Fruit fly (Drosophila melanogaster) whole organism: ENCODE results near the gene Cad96Cb.

ENCODE experiments used
- CG8478 ChIP-seq: fragments of >200 bp; optimal IDR thresholded peaks from 2 replicates; lab custom pipeline; 2018; ENCODE audit warnings: inconsistent platforms
- Dll ChIP-seq: fragments of >200 bp; optimal IDR thresholded peaks from 2 replicates; lab custom pipeline; 2017
- EcR ChIP-seq, 2 experiments: fragments of >200 bp; optimal IDR thresholded peaks; 2 replicates each; lab custom pipeline; 2017; ENCODE audit warnings: missing biosample characterization in 2 of 2, missing genetic modification characterization in 2 of 2, missing genetic modification reagents in 2 of 2
- pan ChIP-seq: fragments of >200 bp; optimal IDR thresholded peaks from 2 replicates; lab custom pipeline; 2017
- psq ChIP-seq: fragments of >200 bp; optimal IDR thresholded peaks from 2 replicates; lab custom pipeline; 2017
- usp ChIP-seq: fragments of >200 bp; optimal IDR thresholded peaks from 2 replicates; lab custom pipeline; 2017; ENCODE audit warnings: missing biosample characterization, missing genetic modification characterization, mixed read lengths

Cad96Cb gene

dm6 chr3R:25225483-25225882, 6.6 kb downstream of the Cad96Cb start:
- TF ChIP-seq psq (lab: Kevin White, UChicago): no peak
- TF ChIP-seq pan (lab: Kevin White, UChicago): no peak
- TF ChIP-seq usp: no peak
- TF ChIP-seq Dll (lab: Kevin White, UChicago): no peak
- TF ChIP-seq CG8478 (lab: Kevin White, UChicago): no peak
- TF ChIP-seq EcR (GFP tag; optimal IDR thresholded peaks at IDR 0.05; lab: Kevin White, UChicago): no peak

dm6 chr3R:25221203-25221807, 10.8 kb downstream of the Cad96Cb start, which contains the start of gene Alg9:
TSS of gene Alg9 (plus strand) at chr3R:25221589.
- TF ChIP-seq pan (lab: Kevin White, UChicago): no peak
- no peak for TF ChIP-seq EcR (GFP tag; optimal IDR thresholded peaks at IDR 0.05; lab: Kevin White, UChicago)
- TF ChIP-seq CG8478 (lab: Kevin White, UChicago): no peak
- no peak for TF ChIP-seq usp
- TF ChIP-seq psq (lab: Kevin White, UChicago): no peak
- no peak for TF ChIP-seq Dll (lab: Kevin White, UChicago)

- TF ChIP-seq usp (no peak), psq (lab: Kevin White, UChicago) (no peak), CG8478 (lab: Kevin White, UChicago) (no peak), pan (lab: Kevin White, UChicago) (no peak), EcR (GFP tag; optimal IDR thresholded peaks at IDR 0.05; lab: Kevin White, UChicago) (no peak), Dll (lab: Kevin White, UChicago) (no peak)
Observed at dm6 chr3R:25219018-25219417, 13.1 kb downstream of the Cad96Cb start, which contains the start of gene CG31103. TSS of gene CG31103 (plus strand) at chr3R:25219318.

dm6 chr3R:25215997-25216396, 16.1 kb downstream of the Cad96Cb start, which contains the start of gene CG31106:
TSS of gene CG31106 (plus strand) at chr3R:25216297.
- no peak for TF ChIP-seq usp
- no peak for TF ChIP-seq pan (lab: Kevin White, UChicago)

dm6 chr3R:25215123-25215522, 17.0 kb downstream of the Cad96Cb start, which contains the start of gene Saysd1:
TSS of gene Saysd1 (minus strand) at chr3R:25215188.
- TF ChIP-seq Dll (lab: Kevin White, UChicago) (no peak), pan (lab: Kevin White, UChicago) (no peak), CG8478 (lab: Kevin White, UChicago) (no peak), usp (no peak), EcR (GFP tag; optimal IDR thresholded peaks at IDR 0.05; lab: Kevin White, UChicago) (no peak), psq (lab: Kevin White, UChicago) (no peak)

- TF ChIP-seq CG8478 (lab: Kevin White, UChicago) (no peak), usp (no peak), psq (lab: Kevin White, UChicago) (no peak), Dll (lab: Kevin White, UChicago) (no peak), pan (lab: Kevin White, UChicago) (no peak), EcR (GFP tag; optimal IDR thresholded peaks at IDR 0.05; lab: Kevin White, UChicago) (no peak)
Observed at dm6 chr3R:25209207-25209606, 22.9 kb downstream of the Cad96Cb start.

dm6 chr3R:25208767-25209075, 23.4 kb downstream of the Cad96Cb start:
- TF ChIP-seq psq (lab: Kevin White, UChicago) (no peak), CG8478 (lab: Kevin White, UChicago) (no peak), Dll (lab: Kevin White, UChicago) (no peak), usp (no peak), pan (lab: Kevin White, UChicago) (no peak), EcR (GFP tag; optimal IDR thresholded peaks at IDR 0.05; lab: Kevin White, UChicago) (no peak)

- no peak for TF ChIP-seq CG8478 (lab: Kevin White, UChicago)
- TF ChIP-seq EcR (GFP tag; optimal IDR thresholded peaks at IDR 0.05; lab: Kevin White, UChicago): no peak
- TF ChIP-seq psq (lab: Kevin White, UChicago): no peak
- no peak for TF ChIP-seq pan (lab: Kevin White, UChicago)
Observed at dm6 chr3R:25208042-25208766, 23.9 kb downstream of the Cad96Cb start, which contains the start of gene Cad96Ca. TSS of gene Cad96Ca (minus strand) at chr3R:25208283.

- TF ChIP-seq usp: no peak
- TF ChIP-seq Dll (lab: Kevin White, UChicago): no peak
- no peak for TF ChIP-seq pan (lab: Kevin White, UChicago)
- no peak for TF ChIP-seq EcR (GFP tag; optimal IDR thresholded peaks at IDR 0.05; lab: Kevin White, UChicago)
- no peak for TF ChIP-seq CG8478 (lab: Kevin White, UChicago)
- TF ChIP-seq psq (lab: Kevin White, UChicago): no peak
Observed at dm6 chr3R:25207405-25208003, 24.6 kb downstream of the Cad96Cb start.

- TF ChIP-seq usp (no peak), EcR (GFP tag; optimal IDR thresholded peaks at IDR 0.05; lab: Kevin White, UChicago) (peak in 1 of 2 experiments; percentile 52)
Observed at dm6 chr3R:25205413-25205977, 26.6 kb downstream of the Cad96Cb start.

- TF ChIP-seq EcR (GFP tag; optimal IDR thresholded peaks at IDR 0.05; lab: Kevin White, UChicago) (no peak), Dll (lab: Kevin White, UChicago) (no peak), CG8478 (lab: Kevin White, UChicago) (no peak), usp (no peak), pan (lab: Kevin White, UChicago) (no peak), psq (lab: Kevin White, UChicago) (no peak)
Observed at dm6 chr3R:25199321-25199868, 32.7 kb downstream of the Cad96Cb start, which contains the start of gene CG13654. TSS of gene CG13654 (plus strand) at chr3R:25199818.
